Worm (Caenorhabditis elegans) whole organism, young adult: ENCODE results near the gene dct-15.
"Not testable (repeated sequence)": the region's sequence is repeated elsewhere in the genome, so short reads cannot be mapped to it uniquely, and the experiment has no call there.

ENCODE experiments used
- B0336.3 ChIP-seq: fragments of 200-800 bp; sonication (Bioruptor generic); IDR thresholded peaks from 2 replicates; pipeline ENCODE4 v1.3.6; 2022; ENCODE audit warnings: missing genetic modification characterization, missing compliant biosample characterization
- C17E4.6 ChIP-seq: fragments of 200-800 bp; sonication (Bioruptor generic); IDR thresholded peaks from 2 replicates; pipeline ENCODE4 v1.3.6; 2022; ENCODE audit warnings: missing genetic modification reagents, missing genetic modification characterization, missing compliant biosample characterization
- F33H1.4 ChIP-seq: fragments of 200-800 bp; sonication (Bioruptor generic); IDR thresholded peaks from 2 replicates; pipeline ENCODE4 v1.3.6; 2022; ENCODE audit warnings: missing genetic modification reagents, missing genetic modification characterization, missing compliant biosample characterization
- F39B2.1 ChIP-seq: fragments of 200-800 bp; sonication (Bioruptor generic); IDR thresholded peaks from 2 replicates; pipeline ENCODE4 v1.3.6; 2022; ENCODE audit warnings: missing genetic modification reagents, missing genetic modification characterization, missing compliant biosample characterization
- F49E8.2 ChIP-seq: sonication (generic microtip); optimal IDR thresholded peaks from 3 replicates; lab custom pipeline; 2017; ENCODE audit warnings: missing genetic modification characterization, mild to moderate bottlenecking, missing compliant biosample characterization, antibody characterized with exemption, moderate library complexity; ENCODE audit not compliant: insufficient read depth
- F57A8.1 ChIP-seq: fragments of 200-800 bp; sonication (Bioruptor generic); optimal IDR thresholded peaks from 2 replicates; lab custom pipeline; 2018; ENCODE audit warnings: mild to moderate bottlenecking, missing genetic modification characterization, moderate library complexity, missing compliant biosample characterization
- F57C9.4 ChIP-seq: sonication (generic microtip); optimal IDR thresholded peaks from 2 replicates; lab custom pipeline; 2017; ENCODE audit warnings: mild to moderate bottlenecking, missing genetic modification characterization, missing compliant biosample characterization
- Y56A3A.18 ChIP-seq: fragments of 200-800 bp; sonication (Bioruptor generic); IDR thresholded peaks from 2 replicates; pipeline ENCODE4 v1.3.6; 2022; ENCODE audit warnings: missing genetic modification reagents, missing genetic modification characterization, missing compliant biosample characterization
- Y67H2A.10 ChIP-seq: fragments of 200-800 bp; sonication (Bioruptor generic); conservative IDR thresholded peaks from 2 replicates; pipeline ENCODE4 v1.3.6; 2022; ENCODE audit warnings: missing genetic modification reagents, missing genetic modification characterization, missing compliant biosample characterization
- Y79H2A.3 ChIP-seq: fragments of 200-800 bp; sonication (Bioruptor generic); conservative IDR thresholded peaks from 2 replicates; pipeline ENCODE4 v1.3.6; 2022; ENCODE audit warnings: missing genetic modification reagents, missing genetic modification characterization, missing compliant biosample characterization
- ZK185.1 ChIP-seq: sonication (generic microtip); optimal IDR thresholded peaks from 2 replicates; lab custom pipeline; 2016; ENCODE audit warnings: mild to moderate bottlenecking, missing genetic modification characterization, missing compliant biosample characterization; ENCODE audit not compliant: poor library complexity, severe bottlenecking
- aptf-2 ChIP-seq: fragments of 200-800 bp; sonication (Bioruptor generic); conservative IDR thresholded peaks from 2 replicates; pipeline ENCODE4 v1.3.6; 2022; ENCODE audit warnings: missing genetic modification reagents, missing genetic modification characterization, missing compliant biosample characterization
- athp-1 ChIP-seq: sonication (generic microtip); optimal IDR thresholded peaks from 2 replicates; lab custom pipeline; 2017; ENCODE audit warnings: mild to moderate bottlenecking, missing genetic modification characterization, missing compliant biosample characterization
- cebp-2 ChIP-seq: fragments of 200-800 bp; sonication (Bioruptor generic); IDR thresholded peaks from 2 replicates; pipeline ENCODE4 v1.3.6; 2022; ENCODE audit warnings: missing genetic modification characterization, missing compliant biosample characterization
- ceh-27 ChIP-seq: fragments of 200-800 bp; sonication (Bioruptor generic); optimal IDR thresholded peaks from 2 replicates; lab custom pipeline; 2018; ENCODE audit warnings: mild to moderate bottlenecking, missing genetic modification characterization, moderate library complexity, missing compliant biosample characterization
- dpl-1 ChIP-seq: fragments of 150-350 bp; optimal IDR thresholded peaks from 2 replicates; lab custom pipeline; 2014; ENCODE audit warnings: missing biosample characterization, missing genetic modification reagents, missing genetic modification characterization
- ets-4 ChIP-seq: fragments of 200-800 bp; sonication (Bioruptor generic); optimal IDR thresholded peaks from 2 replicates; lab custom pipeline; 2018; ENCODE audit warnings: mild to moderate bottlenecking, missing genetic modification characterization, missing compliant biosample characterization
- him-1 ChIP-seq: sonication (generic microtip); optimal IDR thresholded peaks from 2 replicates; lab custom pipeline; 2016; ENCODE audit warnings: missing genotype, missing genetic modification reagents, missing genetic modification characterization, missing compliant biosample characterization
- hlh-12 ChIP-seq: sonication (generic microtip); optimal IDR thresholded peaks from 2 replicates; lab custom pipeline; 2016; ENCODE audit warnings: missing genetic modification characterization, missing compliant biosample characterization
- hlh-26 ChIP-seq: fragments of 200-800 bp; sonication (Bioruptor generic); conservative IDR thresholded peaks from 2 replicates; pipeline ENCODE4 v1.3.6; 2022; ENCODE audit warnings: missing genetic modification reagents, missing genetic modification characterization, missing compliant biosample characterization
- hrde-1 ChIP-seq: sonication (generic microtip); optimal IDR thresholded peaks from 2 replicates; lab custom pipeline; 2016; ENCODE audit warnings: missing genetic modification characterization, mild to moderate bottlenecking, missing compliant biosample characterization, moderate library complexity, missing genotype, missing genetic modification reagents, borderline replicate concordance
- let-526 ChIP-seq: fragments of 200-800 bp; sonication (Bioruptor generic); IDR thresholded peaks from 2 replicates; pipeline ENCODE4 v1.3.6; 2022; ENCODE audit warnings: missing genetic modification reagents, missing genetic modification characterization, missing compliant biosample characterization
- lsl-1 ChIP-seq: fragments of 200-800 bp; sonication (Bioruptor generic); optimal IDR thresholded peaks from 2 replicates; lab custom pipeline; 2018; ENCODE audit warnings: mild to moderate bottlenecking, missing genetic modification characterization, moderate library complexity, missing compliant biosample characterization
- pha-4 ChIP-seq: fragments of 150-350 bp; sonication (generic microtip); optimal IDR thresholded peaks from 2 replicates; lab custom pipeline; 2014; ENCODE audit warnings: missing biosample characterization, missing genetic modification reagents, missing genetic modification characterization
- snpc-4 ChIP-seq, 5 experiments: fragments of 150-350 bp in 1 of 5; sonication (generic microtip) in 4 of 5; optimal IDR thresholded peaks; 2 replicates each; lab custom pipeline; 2014 to 2018; ENCODE audit warnings: missing genetic modification characterization in 5 of 5, missing biosample characterization in 3 of 5, antibody characterized with exemption in 2 of 5, mild to moderate bottlenecking in 2 of 5, missing compliant biosample characterization in 2 of 5, missing genotype in 2 of 5, moderate library complexity in 2 of 5, missing genetic modification reagents in 1 of 5
- unc-62 ChIP-seq: fragments of 150-350 bp; optimal IDR thresholded peaks from 2 replicates; lab custom pipeline; 2014; ENCODE audit warnings: missing biosample characterization, missing genetic modification reagents, missing genetic modification characterization
- ztf-26 ChIP-seq: sonication (generic microtip); optimal IDR thresholded peaks from 2 replicates; lab custom pipeline; 2017; ENCODE audit warnings: missing genetic modification characterization, missing compliant biosample characterization
- ztf-3 ChIP-seq: fragments of 200-800 bp; sonication (Bioruptor generic); optimal IDR thresholded peaks from 2 replicates; lab custom pipeline; 2018; ENCODE audit warnings: mild to moderate bottlenecking, missing genetic modification characterization, missing compliant biosample characterization

The dct-15 gene

ce11 chrIV:9777535-9777934 lies 33.0 kb downstream of the dct-15 start, which contains the start of gene sna-2 (continued):
- no peak for TF ChIP-seq snpc-4 (GFP tag; optimal IDR thresholded peaks at IDR 0.05; lab: Kevin White, UChicago)
- TF ChIP-seq snpc-4 (tag; optimal IDR thresholded peaks at IDR 0.05; lab: Kevin White, UChicago) = peak in 1 of 4 experiments; percentile 26
- TF ChIP-seq hrde-1 (tag; lab: Kevin White, UChicago) = no peak
- TF ChIP-seq hlh-12 = no peak
- TF ChIP-seq Y79H2A.3 = no peak
- TF ChIP-seq F39B2.1 (GFP tag; lab: Robert Waterston, UW) = no peak
- no peak for TF ChIP-seq Y67H2A.10
- TF ChIP-seq ZK185.1 (tag; lab: Kevin White, UChicago) = no peak
- TF ChIP-seq cebp-2 (GFP tag; lab: Robert Waterston, UW) = no peak
- no peak for TF ChIP-seq F57C9.4 (tag; lab: Kevin White, UChicago)
- TF ChIP-seq dpl-1 (GFP tag; lab: Kevin White, UChicago) = peak; percentile 60
- no peak for TF ChIP-seq lsl-1 (GFP tag; lab: Kevin White, UChicago)
- TF ChIP-seq F33H1.4 (GFP tag; lab: Robert Waterston, UW) = no peak

ce11 chrIV:9773441-9773840 lies 37.1 kb downstream of the dct-15 start:
- TF ChIP-seq ZK185.1 (tag; lab: Kevin White, UChicago) (no peak), ztf-3 (GFP tag; lab: Kevin White, UChicago) (no peak), pha-4 (tag; lab: Kevin White, UChicago) (no peak), ets-4 (GFP tag; lab: Kevin White, UChicago) (no peak)

ce11 chrIV:9772096-9772720 lies 38.3 kb downstream of the dct-15 start, which contains the start of gene cav-1:
Gene cav-1, plus strand, starts transcription at chrIV:9772510.
- TF ChIP-seq hlh-26 = no peak
- TF ChIP-seq ceh-27 (GFP tag; lab: Kevin White, UChicago) = no peak
- no peak for TF ChIP-seq let-526 (GFP tag; lab: Robert Waterston, UW)
- 0 out of 2 replicates have a peak, but pooled peaks have one; percentile 53 for TF ChIP-seq aptf-2 (GFP tag; lab: Robert Waterston, UW)
- TF ChIP-seq B0336.3 (GFP tag; lab: Robert Waterston, UW) = no peak
- TF ChIP-seq unc-62 (GFP tag; lab: Kevin White, UChicago) = peak; percentile 34
- no peak for TF ChIP-seq F49E8.2 (tag; lab: Kevin White, UChicago)
- TF ChIP-seq Y56A3A.18 (GFP tag; lab: Robert Waterston, UW) = no peak
- no peak for TF ChIP-seq lsl-1 (GFP tag; lab: Kevin White, UChicago)

ce11 chrIV:9770798-9771197 lies 39.7 kb downstream of the dct-15 start:
- TF ChIP-seq athp-1 = no peak
- peak; percentile 95 for TF ChIP-seq unc-62 (GFP tag; lab: Kevin White, UChicago)

- not testable (repeated sequence) for TF ChIP-seq snpc-4 (GFP tag; optimal IDR thresholded peaks at IDR 0.05; lab: Kevin White, UChicago); snpc-4 (tag; optimal IDR thresholded peaks at IDR 0.05; lab: Kevin White, UChicago); ztf-26; Y56A3A.18 (GFP tag; lab: Robert Waterston, UW)
Observed at ce11 chrIV:9769746-9770145, 40.8 kb downstream of the dct-15 start, which contains the start of gene msp-78. Gene msp-78, plus strand, starts transcription at chrIV:9770046.

ce11 chrIV:9767054-9767453 lies 43.5 kb downstream of the dct-15 start, which contains the start of gene msp-79:
Gene msp-79, minus strand, starts transcription at chrIV:9767154.
- TF ChIP-seq him-1; C17E4.6; F57A8.1 (GFP tag; lab: Kevin White, UChicago): not testable (repeated sequence)
